Fruit fly (Drosophila melanogaster) whole organism, embryonic: Measurements from ENCODE around the gene CG1896.
A peak's percentile ranks its signal among the peaks of the same experiment; 100 is the strongest.

Source experiments
- CG10267 ChIP-seq: fragments of 200-800 bp; sonication (Bioruptor generic); optimal IDR thresholded peaks from 2 replicates; lab custom pipeline; 2018; ENCODE audit warnings: missing biosample characterization, mild to moderate bottlenecking, missing genetic modification characterization, moderate library complexity
- CG10979 ChIP-seq: fragments of 200-800 bp; sonication (Bioruptor generic); optimal IDR thresholded peaks from 2 replicates; lab custom pipeline; 2018; ENCODE audit warnings: missing biosample characterization, mild to moderate bottlenecking, missing genetic modification characterization, moderate library complexity
- CG12236 ChIP-seq: fragments of 200-800 bp; sonication (Bioruptor generic); optimal IDR thresholded peaks from 2 replicates; lab custom pipeline; 2016; ENCODE audit warnings: missing biosample characterization, missing genetic modification characterization
- CG13624 ChIP-seq: fragments of 200-800 bp; sonication (Bioruptor generic); optimal IDR thresholded peaks from 2 replicates; lab custom pipeline; 2016; ENCODE audit warnings: missing biosample characterization, missing genetic modification characterization
- CG15011 ChIP-seq: fragments of 200-800 bp; sonication (Bioruptor generic); optimal IDR thresholded peaks from 3 replicates; lab custom pipeline; 2018; ENCODE audit warnings: missing biosample characterization, mild to moderate bottlenecking, missing genetic modification characterization
- CG15073 ChIP-seq: fragments of 200-800 bp; sonication (Bioruptor generic); optimal IDR thresholded peaks from 2 replicates; lab custom pipeline; 2016; ENCODE audit warnings: missing biosample characterization, missing genetic modification characterization
- CG17359 ChIP-seq: fragments of 200-800 bp; sonication (Bioruptor generic); optimal IDR thresholded peaks from 3 replicates; lab custom pipeline; 2018; ENCODE audit warnings: missing biosample characterization, mild to moderate bottlenecking, missing genetic modification characterization, moderate library complexity
- CG17361 ChIP-seq: fragments of 200-800 bp; sonication (Bioruptor generic); IDR thresholded peaks from 3 replicates; pipeline ENCODE4 v1.3.6; 2022; ENCODE audit warnings: missing biosample characterization, missing genetic modification characterization
- CG2712 ChIP-seq: fragments of 200-800 bp; optimal IDR thresholded peaks from 3 replicates; lab custom pipeline; 2019; ENCODE audit warnings: missing biosample characterization, mild to moderate bottlenecking, missing genetic modification characterization, moderate library complexity
- CG6654 ChIP-seq: fragments of 200-800 bp; sonication (Bioruptor generic); optimal IDR thresholded peaks from 2 replicates; lab custom pipeline; 2017; ENCODE audit warnings: missing biosample characterization, mild to moderate bottlenecking, missing genetic modification characterization
- CG8281 ChIP-seq: fragments of 200-800 bp; sonication (Bioruptor generic); optimal IDR thresholded peaks from 2 replicates; lab custom pipeline; 2018; ENCODE audit warnings: missing biosample characterization, mild to moderate bottlenecking, missing genetic modification characterization, moderate library complexity
- CoRest ChIP-seq: fragments of 200-800 bp; sonication (Bioruptor generic); optimal IDR thresholded peaks from 3 replicates; lab custom pipeline; 2018; ENCODE audit warnings: missing biosample characterization, mild to moderate bottlenecking, missing genetic modification characterization, moderate library complexity
- D ChIP-seq, 2 experiments: fragments of 200-800 bp in 1 of 2; fragments of >200 bp in 1 of 2; sonication (Bioruptor generic) in 1 of 2; optimal IDR thresholded peaks; 2 replicates in 1 of 2; 3 replicates in 1 of 2; lab custom pipeline; 2017; ENCODE audit warnings: mild to moderate bottlenecking in 1 of 2, missing biosample characterization in 1 of 2, missing genetic modification characterization in 1 of 2, missing genetic modification reagents in 1 of 2
- D19B ChIP-seq: fragments of 200-800 bp; sonication (Bioruptor generic); optimal IDR thresholded peaks from 2 replicates; lab custom pipeline; 2017; ENCODE audit warnings: missing biosample characterization, mild to moderate bottlenecking, missing genetic modification characterization
- Doc2 ChIP-seq: fragments of 200-800 bp; sonication (Bioruptor generic); IDR thresholded peaks from 2 replicates; pipeline ENCODE4 v1.3.6; 2022; ENCODE audit warnings: missing biosample characterization, missing genetic modification characterization
- GATAe ChIP-seq: fragments of 200-800 bp; sonication (Bioruptor generic); conservative IDR thresholded peaks from 2 replicates; pipeline ENCODE4 v1.3.6; 2022; ENCODE audit warnings: missing biosample characterization, missing genetic modification characterization
- HLH4C ChIP-seq: fragments of 200-800 bp; sonication (Bioruptor generic); IDR thresholded peaks from 3 replicates; pipeline ENCODE4 v1.3.6; 2022; ENCODE audit warnings: missing biosample characterization, missing genetic modification characterization; ENCODE audit not compliant: partially characterized antibody
- Lim3 ChIP-seq: fragments of 200-800 bp; sonication (Bioruptor generic); IDR thresholded peaks from 2 replicates; pipeline ENCODE4 v1.3.6; 2022; ENCODE audit warnings: missing biosample characterization, missing genetic modification characterization
- NFAT ChIP-seq: fragments of 200-800 bp; sonication (Bioruptor generic); IDR thresholded peaks from 2 replicates; pipeline ENCODE4 v1.3.6; 2022; ENCODE audit warnings: missing biosample characterization, missing genetic modification characterization
- Oaz ChIP-seq: fragments of 200-800 bp; sonication (Bioruptor generic); IDR thresholded peaks from 2 replicates; pipeline ENCODE4 v1.3.6; 2022; ENCODE audit warnings: missing biosample characterization, missing genetic modification characterization
- Oli ChIP-seq: fragments of 200-800 bp; sonication (Bioruptor generic); optimal IDR thresholded peaks from 2 replicates; lab custom pipeline; 2018; ENCODE audit warnings: missing biosample characterization, mild to moderate bottlenecking, missing genetic modification characterization, moderate library complexity
- Sox102F ChIP-seq: fragments of 200-800 bp; sonication (Bioruptor generic); optimal IDR thresholded peaks from 2 replicates; lab custom pipeline; 2018; ENCODE audit warnings: missing biosample characterization, mild to moderate bottlenecking, missing genetic modification characterization, moderate library complexity
- YL-1 ChIP-seq: fragments of 200-800 bp; sonication (Bioruptor generic); optimal IDR thresholded peaks from 3 replicates; lab custom pipeline; 2017; ENCODE audit warnings: missing biosample characterization, mild to moderate bottlenecking, missing genetic modification characterization
- al ChIP-seq: fragments of 200-800 bp; sonication (Bioruptor generic); IDR thresholded peaks from 2 replicates; pipeline ENCODE4 v1.3.6; 2022; ENCODE audit warnings: missing biosample characterization, missing genetic modification characterization
- amos ChIP-seq: fragments of 200-800 bp; sonication (Bioruptor generic); IDR thresholded peaks from 2 replicates; pipeline ENCODE4 v1.3.6; 2022; ENCODE audit warnings: missing biosample characterization, missing genetic modification characterization; ENCODE audit not compliant: partially characterized antibody
- br ChIP-seq: fragments of >200 bp; optimal IDR thresholded peaks from 2 replicates; lab custom pipeline; 2017
- bsh ChIP-seq, 2 experiments: fragments of 200-800 bp; sonication (Bioruptor generic); optimal IDR thresholded peaks; 2 replicates each; lab custom pipeline; 2017 to 2018; ENCODE audit warnings: mild to moderate bottlenecking in 2 of 2, missing biosample characterization in 2 of 2, missing genetic modification characterization in 2 of 2, moderate library complexity in 1 of 2
- chinmo ChIP-seq: fragments of 200-800 bp; sonication (Bioruptor generic); IDR thresholded peaks from 4 replicates; pipeline ENCODE4 v1.3.6; 2022; ENCODE audit warnings: missing biosample characterization, missing genetic modification characterization; ENCODE audit not compliant: partially characterized antibody
- dati ChIP-seq: fragments of 200-800 bp; sonication (Bioruptor generic); IDR thresholded peaks from 2 replicates; pipeline ENCODE4 v1.3.6; 2022; ENCODE audit warnings: missing biosample characterization, missing genetic modification characterization
- dmrt99B ChIP-seq: fragments of 200-800 bp; sonication (Bioruptor generic); optimal IDR thresholded peaks from 2 replicates; lab custom pipeline; 2018; ENCODE audit warnings: missing biosample characterization, mild to moderate bottlenecking, missing genetic modification characterization, moderate library complexity
- eve ChIP-seq, 2 experiments: fragments of >200 bp; optimal IDR thresholded peaks; 2 replicates each; lab custom pipeline; 2017; ENCODE audit warnings: missing biosample characterization in 2 of 2, missing genetic modification characterization in 2 of 2
- ewg ChIP-seq: fragments of 200-800 bp; sonication (Bioruptor generic); optimal IDR thresholded peaks from 3 replicates; lab custom pipeline; 2017; ENCODE audit warnings: mild to moderate bottlenecking, missing biosample characterization, missing genetic modification reagents, missing genetic modification characterization
- fd3F ChIP-seq: fragments of 200-800 bp; sonication (Bioruptor generic); optimal IDR thresholded peaks from 2 replicates; lab custom pipeline; 2018; ENCODE audit warnings: missing biosample characterization, mild to moderate bottlenecking, missing genetic modification characterization, moderate library complexity
- fd96Cb ChIP-seq: fragments of 200-800 bp; sonication (Bioruptor generic); optimal IDR thresholded peaks from 2 replicates; lab custom pipeline; 2018; ENCODE audit warnings: missing biosample characterization, mild to moderate bottlenecking, missing genetic modification characterization, moderate library complexity
- gfzf ChIP-seq: fragments of 200-800 bp; sonication (Bioruptor generic); optimal IDR thresholded peaks from 2 replicates; lab custom pipeline; 2016; ENCODE audit warnings: missing biosample characterization, mild to moderate bottlenecking, missing genetic modification characterization, moderate library complexity
- nmo ChIP-seq: fragments of 200-800 bp; sonication (Bioruptor generic); optimal IDR thresholded peaks from 2 replicates; lab custom pipeline; 2018; ENCODE audit warnings: missing biosample characterization, mild to moderate bottlenecking, missing genetic modification characterization, moderate library complexity
- nom ChIP-seq: fragments of 200-800 bp; sonication (Bioruptor generic); optimal IDR thresholded peaks from 2 replicates; lab custom pipeline; 2017; ENCODE audit warnings: missing biosample characterization, missing genetic modification characterization, mild to moderate bottlenecking, moderate library complexity, missing genetic modification reagents
- p53 ChIP-seq: fragments of 200-800 bp; sonication (Bioruptor generic); optimal IDR thresholded peaks from 2 replicates; lab custom pipeline; 2016; ENCODE audit warnings: missing biosample characterization, missing genetic modification characterization
- phol ChIP-seq: fragments of 200-800 bp; sonication (Bioruptor generic); optimal IDR thresholded peaks from 3 replicates; lab custom pipeline; 2018; ENCODE audit warnings: missing biosample characterization, mild to moderate bottlenecking, missing genetic modification characterization, moderate library complexity
- pzg ChIP-seq: fragments of 200-800 bp; sonication (Bioruptor generic); optimal IDR thresholded peaks from 3 replicates; lab custom pipeline; 2018; ENCODE audit warnings: missing biosample characterization, mild to moderate bottlenecking, missing genetic modification characterization, moderate library complexity
- row ChIP-seq: fragments of 200-800 bp; sonication (Bioruptor generic); IDR thresholded peaks from 3 replicates; pipeline ENCODE4 v1.3.6; 2022; ENCODE audit warnings: missing biosample characterization, missing genetic modification characterization
- sens-2 ChIP-seq: fragments of 200-800 bp; sonication (Bioruptor generic); IDR thresholded peaks from 2 replicates; pipeline ENCODE4 v1.3.6; 2022; ENCODE audit warnings: missing biosample characterization, missing genetic modification characterization
- seq ChIP-seq: fragments of 200-800 bp; sonication (Bioruptor generic); IDR thresholded peaks from 2 replicates; pipeline ENCODE4 v1.3.6; 2022; ENCODE audit warnings: missing biosample characterization, missing genetic modification characterization
- sima ChIP-seq: fragments of 200-800 bp; sonication (Bioruptor generic); optimal IDR thresholded peaks from 2 replicates; lab custom pipeline; 2016; ENCODE audit warnings: missing biosample characterization, missing genetic modification characterization
- sr ChIP-seq: fragments of 200-800 bp; sonication (Bioruptor generic); IDR thresholded peaks from 3 replicates; pipeline ENCODE4 v1.3.6; 2022; ENCODE audit warnings: missing biosample characterization, missing genetic modification characterization
- tgo ChIP-seq: fragments of 200-800 bp; sonication (Bioruptor generic); IDR thresholded peaks from 3 replicates; pipeline ENCODE4 v1.3.6; 2022; ENCODE audit warnings: missing biosample characterization, missing genetic modification characterization
- vvl ChIP-seq: fragments of 200-800 bp; sonication (Bioruptor generic); IDR thresholded peaks from 2 replicates; pipeline ENCODE4 v1.3.6; 2022; ENCODE audit warnings: missing biosample characterization, missing genetic modification characterization
- z ChIP-seq: fragments of 200-800 bp; sonication (Bioruptor generic); IDR thresholded peaks from 3 replicates; pipeline ENCODE4 v1.3.6; 2022; ENCODE audit warnings: missing biosample characterization, missing genetic modification characterization
- zfh2 ChIP-seq: fragments of 200-800 bp; sonication (Bioruptor generic); optimal IDR thresholded peaks from 2 replicates; lab custom pipeline; 2016; ENCODE audit warnings: missing biosample characterization, missing genetic modification characterization

Gene CG1896

dm6 chr3R:31718168-31718565 is 25.9 kb upstream of the CG1896 start (continued):
- TF ChIP-seq row = peak; percentile 43; the same call in 1 of the 3 replicates
- TF ChIP-seq br (lab: Kevin White, UChicago) = no peak
- TF ChIP-seq al (GFP tag; lab: Robert Waterston, UW) = no peak
- TF ChIP-seq Sox102F = peak; percentile 26
- TF ChIP-seq CG13624 = no peak
- TF ChIP-seq sr (GFP tag; lab: Robert Waterston, UW) = no peak
- TF ChIP-seq CG15073 (GFP tag; lab: Kevin White, UChicago) = no peak
- no peak for TF ChIP-seq YL-1
- TF ChIP-seq CG8281 = no peak
- no peak for TF ChIP-seq CG10267
- no peak for TF ChIP-seq GATAe (GFP tag; lab: Robert Waterston, UW)
- TF ChIP-seq z (GFP tag; lab: Robert Waterston, UW) = no peak
- TF ChIP-seq CG6654 (GFP tag; lab: Kevin White, UChicago) = peak; percentile 6
- peak; percentile 16 for TF ChIP-seq CG17359 (tag; lab: Kevin White, UChicago)
- 0 out of 3 replicates have a peak, but pooled peaks have one; percentile 25 for TF ChIP-seq CG17361 (GFP tag; lab: Robert Waterston, UW)
- TF ChIP-seq dati (GFP tag; lab: Robert Waterston, UW) = no peak
- 0 out of 2 replicates have a peak, but pooled peaks have one; percentile 4 for TF ChIP-seq NFAT (GFP tag; lab: Robert Waterston, UW)
- TF ChIP-seq vvl = no peak
- peak; percentile 0 for TF ChIP-seq nmo (GFP tag; lab: Kevin White, UChicago)
- no peak for TF ChIP-seq Doc2 (GFP tag; lab: Robert Waterston, UW)
- no peak for TF ChIP-seq amos (GFP tag; lab: Robert Waterston, UW)
- peak; percentile 15 for TF ChIP-seq Oli
- no peak for TF ChIP-seq zfh2 (GFP tag; lab: Kevin White, UChicago)
- TF ChIP-seq chinmo (GFP tag; lab: Robert Waterston, UW) = no peak
- no peak for TF ChIP-seq sima (GFP tag; lab: Kevin White, UChicago)
- TF ChIP-seq eve (GFP tag; optimal IDR thresholded peaks at IDR 0.05; lab: Kevin White, UChicago) = no peak
- peak; percentile 31 for TF ChIP-seq CG10979 (tag; lab: Kevin White, UChicago)
- no peak for TF ChIP-seq tgo (GFP tag; lab: Robert Waterston, UW)
- TF ChIP-seq p53 = no peak
- peak; percentile 15 for TF ChIP-seq dmrt99B
- TF ChIP-seq CG2712 (tag; lab: Kevin White, UChicago) = peak; percentile 21
- TF ChIP-seq ewg (GFP tag; lab: Kevin White, UChicago) = peak; percentile 2
- no peak for TF ChIP-seq Oaz
- TF ChIP-seq phol = peak; percentile 41
- no peak for TF ChIP-seq sens-2
- peak; percentile 76 for TF ChIP-seq D19B (GFP tag; lab: Kevin White, UChicago)
- TF ChIP-seq gfzf (GFP tag; lab: Kevin White, UChicago) = no peak
- TF ChIP-seq CoRest (tag; lab: Kevin White, UChicago) = peak; percentile 10
- peak in 1 of 2 experiments; percentile 23 for TF ChIP-seq bsh (GFP tag; optimal IDR thresholded peaks at IDR 0.05; lab: Kevin White, UChicago)
- TF ChIP-seq fd96Cb = peak; percentile 24
- no peak for TF ChIP-seq CG15011 (GFP tag; lab: Kevin White, UChicago)

- TF ChIP-seq fd3F (GFP tag; lab: Kevin White, UChicago) (no peak), D (optimal IDR thresholded peaks at IDR 0.05; lab: Kevin White, UChicago) (no peak), D (GFP tag; optimal IDR thresholded peaks at IDR 0.05; lab: Kevin White, UChicago) (no peak), CG13624 (no peak), seq (GFP tag; lab: Robert Waterston, UW) (no peak), nom (GFP tag; lab: Kevin White, UChicago) (peak; percentile 54), pzg (GFP tag; lab: Kevin White, UChicago) (no peak), CG12236 (GFP tag; lab: Kevin White, UChicago) (no peak), Lim3 (no peak), HLH4C (no peak)
Measured at dm6 chr3R:31718967-31719366, 25.1 kb upstream of the CG1896 start.
